Worm (Caenorhabditis elegans): ENCODE results near the gene C35A5.6.

DNA sequence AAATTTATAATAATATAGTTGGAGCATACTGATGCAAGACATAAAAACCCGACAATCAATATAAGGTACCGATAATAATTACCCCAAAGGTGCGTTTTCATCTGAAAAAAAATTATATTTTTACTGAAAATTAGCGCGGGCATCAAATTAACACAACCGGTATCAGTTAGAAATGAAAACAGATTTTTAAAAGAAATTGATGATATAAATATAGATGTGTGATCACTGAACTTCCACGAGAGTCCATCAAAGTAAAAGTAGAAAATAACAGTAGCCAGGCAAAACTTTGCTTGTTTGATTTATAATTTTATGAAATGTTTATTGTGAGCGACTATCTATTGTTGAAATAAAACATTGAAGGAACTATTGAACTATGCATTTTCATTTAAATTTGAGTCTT, 7.6 kb upstream of the C35A5.6 start, which contains the start of gene C35A5.3:
- no peak for TF ChIP-seq klf-2 (GFP tag; conservative IDR thresholded peaks at IDR 0.05)
- TF ChIP-seq ztf-23 (GFP tag; IDR thresholded peaks at IDR 0.05), result no peak
- TF ChIP-seq T22C8.4 (GFP tag; IDR thresholded peaks at IDR 0.05), result no peak
- TF ChIP-seq ztf-29 (GFP tag; IDR thresholded peaks at IDR 0.05), result no peak

All from whole organism, midembryonic.